Worm (Caenorhabditis elegans) whole organism, L1 larva: ENCODE data around the gene srv-13.

Experiments used
- ceh-82 ChIP-seq, 3 experiments: fragments of 150-350 bp in 1 of 3; sonication (generic microtip) in 2 of 3; optimal IDR thresholded peaks; 2 replicates each; lab custom pipeline; 2014 to 2017; ENCODE audit warnings: missing biosample characterization in 3 of 3, missing genetic modification characterization in 3 of 3
- lin-13 ChIP-seq: fragments of 150-350 bp; optimal IDR thresholded peaks from 2 replicates; lab custom pipeline; 2014; ENCODE audit warnings: missing biosample characterization, missing genetic modification reagents, missing genetic modification characterization
- nhr-76 ChIP-seq: sonication (generic microtip); optimal IDR thresholded peaks from 2 replicates; lab custom pipeline; 2017; ENCODE audit warnings: missing biosample characterization, missing genetic modification characterization
- nhr-77 ChIP-seq: fragments of 150-350 bp; optimal IDR thresholded peaks from 2 replicates; lab custom pipeline; 2014; ENCODE audit warnings: missing biosample characterization, missing genetic modification characterization
- unc-62 ChIP-seq: fragments of 150-350 bp; optimal IDR thresholded peaks from 2 replicates; lab custom pipeline; 2014; ENCODE audit warnings: missing biosample characterization, missing genetic modification reagents, missing genetic modification characterization

DNA sequence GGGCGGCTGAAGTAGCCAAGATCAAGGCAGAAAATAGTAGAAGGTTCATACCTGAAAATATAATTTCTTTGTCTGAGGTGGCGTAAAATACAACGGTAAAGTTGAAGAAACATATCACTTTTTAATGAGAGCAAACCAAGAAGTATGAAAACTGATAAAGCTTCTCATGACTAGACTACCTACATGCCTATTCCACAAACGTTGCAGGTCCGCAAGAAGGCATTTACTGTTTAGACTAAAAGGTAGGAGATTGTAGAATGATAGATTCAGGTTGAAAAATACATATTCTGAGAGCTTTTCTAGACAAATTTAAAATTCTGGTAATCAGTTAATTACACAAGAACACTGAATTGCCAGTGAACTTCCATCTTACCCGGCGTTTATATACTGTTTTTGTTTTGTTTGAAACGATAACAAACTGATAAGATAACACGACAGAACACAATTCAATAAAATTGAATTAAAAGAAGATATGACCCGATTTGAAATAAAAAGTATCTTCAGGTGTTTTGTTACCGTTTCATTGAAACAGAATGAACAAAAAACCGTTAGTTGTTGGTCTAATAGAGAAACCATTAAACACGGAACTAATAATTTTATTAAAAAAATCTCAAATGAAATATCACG lies 21.2 kb downstream of the srv-13 start, which contains the start of gene acp-6:
- TF ChIP-seq nhr-76 (tag; lab: Kevin White, UChicago) (no peak), lin-13 (GFP tag; lab: Kevin White, UChicago) (no peak), ceh-82 (tag; optimal IDR thresholded peaks at IDR 0.05; lab: Kevin White, UChicago) (no peak), unc-62 (GFP tag; lab: Kevin White, UChicago) (no peak), nhr-77 (tag; lab: Kevin White, UChicago) (no peak)
